Fruit fly (Drosophila melanogaster): Measurements from ENCODE around the gene Hand.

dm6 chr2L:10321036-10321583 is 25.9 kb upstream of the Hand start:
- TF ChIP-seq CG10348 (GFP tag; IDR thresholded peaks at IDR 0.05) (no peak), CG4496 (GFP tag; IDR thresholded peaks at IDR 0.05) (no peak), CG13204 (GFP tag; optimal IDR thresholded peaks at IDR 0.05) (no peak), EcR (GFP tag; optimal IDR thresholded peaks at IDR 0.05) (no peak), D1 (tag; optimal IDR thresholded peaks at IDR 0.05) (no peak), CG14655 (GFP tag; optimal IDR thresholded peaks at IDR 0.05) (no peak), CG8159 (tag; optimal IDR thresholded peaks at IDR 0.05) (no peak)

Data from whole organism, pupa.